Worm (Caenorhabditis elegans) whole organism, young adult: ENCODE measurements around the gene cyp-35C1.

ENCODE experiments used
- fkh-3 ChIP-seq: sonication (generic microtip); optimal IDR thresholded peaks from 2 replicates; lab custom pipeline; 2016; ENCODE audit warnings: mild to moderate bottlenecking, missing genetic modification characterization, missing compliant biosample characterization
- gei-17 ChIP-seq: fragments of 200-800 bp; sonication (Bioruptor generic); optimal IDR thresholded peaks from 2 replicates; lab custom pipeline; 2018; ENCODE audit warnings: mild to moderate bottlenecking, missing genetic modification characterization, missing compliant biosample characterization
- let-607 ChIP-seq, 2 experiments: fragments of 200-800 bp in 1 of 2; sonication (Bioruptor generic) in 1 of 2; sonication (generic microtip) in 1 of 2; optimal IDR thresholded peaks; 2 replicates each; lab custom pipeline; 2016 to 2018; ENCODE audit warnings: mild to moderate bottlenecking in 2 of 2, missing compliant biosample characterization in 2 of 2, missing genetic modification characterization in 2 of 2, moderate library complexity in 2 of 2, missing genotype in 1 of 2

DNA sequence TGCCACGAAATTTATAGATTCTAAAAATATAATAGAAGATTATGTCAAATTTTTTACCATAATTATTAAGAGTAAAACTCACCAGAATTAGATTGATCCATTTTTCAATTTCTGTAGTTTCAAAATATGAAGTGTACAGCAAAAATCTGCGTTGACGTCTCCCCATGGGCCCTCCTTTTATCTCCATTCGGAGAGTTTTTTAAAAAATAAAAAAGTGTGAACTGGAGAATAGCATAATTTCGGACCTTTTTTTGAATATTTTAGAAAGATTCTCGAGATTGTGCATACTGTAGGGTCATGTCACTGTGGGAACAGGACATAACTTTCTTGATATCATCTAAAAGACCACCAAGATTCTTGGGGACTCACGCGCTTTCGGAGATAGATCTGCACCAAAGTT, 43.8 kb upstream of the cyp-35C1 start, which contains the start of gene dpr-1:
- TF ChIP-seq gei-17 (GFP tag; lab: Kevin White, UChicago) (no peak), let-607 (tag; optimal IDR thresholded peaks at IDR 0.05; lab: Kevin White, UChicago) (no peak), fkh-3 (tag; lab: Kevin White, UChicago) (no peak)
